Worm (Caenorhabditis elegans): Measurements from ENCODE around the gene pmt-1.

DNA sequence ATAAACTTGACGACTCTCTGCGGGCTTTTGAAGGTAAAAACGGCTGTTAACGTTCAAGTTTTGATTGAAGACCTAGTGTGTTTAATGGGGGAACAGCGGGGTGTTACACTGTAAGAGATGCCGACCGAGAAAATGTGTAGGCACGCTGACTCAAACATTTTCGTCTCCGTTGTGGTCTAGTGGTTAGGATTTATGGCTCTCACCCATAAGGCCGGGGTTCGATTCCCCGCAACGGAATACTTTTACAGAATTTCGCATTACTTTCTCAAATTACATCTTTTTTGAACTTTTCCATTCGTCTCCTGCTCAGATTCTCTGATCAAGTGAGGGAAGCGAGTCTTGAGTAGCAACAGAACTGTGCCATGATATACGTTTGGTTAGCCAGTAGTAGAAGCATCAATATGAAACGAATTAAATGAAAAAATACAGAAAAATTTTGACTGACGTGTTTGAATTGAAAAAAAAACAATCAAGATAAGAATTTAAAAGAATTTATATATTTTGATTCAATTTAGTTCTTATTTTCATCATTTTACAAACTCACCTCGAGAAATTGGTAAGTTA, 11.0 kb upstream of the pmt-1 start, which contains the start of gene ZK622.1:
- TF ChIP-seq him-1 (tag; optimal IDR thresholded peaks at IDR 0.05) (no peak), W03F9.2 (tag; optimal IDR thresholded peaks at IDR 0.05) (no peak)

All from whole organism, L4/young adult.